Worm (Caenorhabditis elegans) whole organism, L3 larva: ENCODE data around the gene C07D10.5.

ENCODE experiments used
- ZK546.5 ChIP-seq: sonication (generic microtip); optimal IDR thresholded peaks from 2 replicates; lab custom pipeline; 2017; ENCODE audit warnings: missing biosample characterization, missing genetic modification characterization
- ama-1 ChIP-seq: fragments of 150-350 bp; optimal IDR thresholded peaks from 2 replicates; lab custom pipeline; 2018
- ceh-28 ChIP-seq: fragments of 150-350 bp; optimal IDR thresholded peaks from 2 replicates; lab custom pipeline; 2014; ENCODE audit warnings: missing biosample characterization, missing genetic modification reagents, missing genetic modification characterization
- daf-12 ChIP-seq: fragments of 150-350 bp; optimal IDR thresholded peaks from 2 replicates; lab custom pipeline; 2014; ENCODE audit warnings: missing biosample characterization, missing genetic modification reagents, missing genetic modification characterization
- fkh-2 ChIP-seq: fragments of 150-350 bp; optimal IDR thresholded peaks from 2 replicates; lab custom pipeline; 2014; ENCODE audit warnings: missing biosample characterization, missing genetic modification reagents, missing genetic modification characterization
- jun-1 ChIP-seq: fragments of 150-350 bp; optimal IDR thresholded peaks from 2 replicates; lab custom pipeline; 2014; ENCODE audit warnings: missing biosample characterization, missing genetic modification reagents, missing genetic modification characterization
- lin-15B ChIP-seq: fragments of 150-350 bp; optimal IDR thresholded peaks from 2 replicates; lab custom pipeline; 2014; ENCODE audit warnings: missing biosample characterization, missing genetic modification characterization
- mdl-1 ChIP-seq: fragments of 150-350 bp; optimal IDR thresholded peaks from 2 replicates; lab custom pipeline; 2014; ENCODE audit warnings: missing biosample characterization, missing genetic modification characterization
- nhr-12 ChIP-seq: fragments of 150-350 bp; optimal IDR thresholded peaks from 2 replicates; lab custom pipeline; 2014; ENCODE audit warnings: missing biosample characterization, missing genetic modification characterization
- nhr-25 ChIP-seq: sonication (generic microtip); optimal IDR thresholded peaks from 2 replicates; lab custom pipeline; 2017; ENCODE audit warnings: missing biosample characterization, missing genetic modification characterization
- nhr-43 ChIP-seq: sonication (generic microtip); optimal IDR thresholded peaks from 2 replicates; lab custom pipeline; 2016; ENCODE audit warnings: mild to moderate bottlenecking, missing genetic modification characterization, missing compliant biosample characterization; ENCODE audit not compliant: poor library complexity, severe bottlenecking
- snpc-4 ChIP-seq: fragments of 150-350 bp; optimal IDR thresholded peaks from 2 replicates; lab custom pipeline; 2014; ENCODE audit warnings: missing biosample characterization, missing genetic modification characterization
- ztf-11 ChIP-seq: fragments of 150-350 bp; optimal IDR thresholded peaks from 2 replicates; lab custom pipeline; 2014; ENCODE audit warnings: missing biosample characterization, missing genetic modification characterization
- ztf-4 ChIP-seq: fragments of 150-350 bp; optimal IDR thresholded peaks from 2 replicates; lab custom pipeline; 2014; ENCODE audit warnings: missing biosample characterization, missing genetic modification characterization

ce11 chrII:7420157-7420556 is 38.8 kb downstream of the C07D10.5 start:
- TF ChIP-seq ztf-11 (tag; lab: Kevin White, UChicago) (no peak), ama-1 (lab: Kevin White, UChicago) (no peak), fkh-2 (no peak), nhr-43 (tag; lab: Kevin White, UChicago) (no peak), nhr-12 (tag; lab: Kevin White, UChicago) (no peak), snpc-4 (no peak), ZK546.5 (tag; lab: Kevin White, UChicago) (no peak), jun-1 (no peak), nhr-25 (tag; lab: Kevin White, UChicago) (no peak), ztf-4 (no peak), ceh-28 (tag; lab: Kevin White, UChicago) (no peak), lin-15B (tag; lab: Kevin White, UChicago) (no peak), mdl-1 (tag; lab: Kevin White, UChicago) (no peak), daf-12 (tag; lab: Kevin White, UChicago) (no peak)
